Worm (Caenorhabditis elegans) whole organism, L1 larva: Measurements from ENCODE around the gene pqe-1.

Source experiments
- C04F5.9 ChIP-seq: sonication (generic microtip); optimal IDR thresholded peaks from 2 replicates; lab custom pipeline; 2016; ENCODE audit warnings: missing genetic modification characterization, missing compliant biosample characterization
- aha-1 ChIP-seq: fragments of 150-350 bp; optimal IDR thresholded peaks from 2 replicates; lab custom pipeline; 2014; ENCODE audit warnings: missing biosample characterization, missing genetic modification characterization
- ceh-82 ChIP-seq, 3 experiments: fragments of 150-350 bp in 1 of 3; sonication (generic microtip) in 2 of 3; optimal IDR thresholded peaks; 2 replicates each; lab custom pipeline; 2014 to 2017; ENCODE audit warnings: missing biosample characterization in 3 of 3, missing genetic modification characterization in 3 of 3
- elt-3 ChIP-seq, 6 experiments: fragments of 150-350 bp in 1 of 6; sonication (generic microtip); optimal IDR thresholded peaks; 2 replicates each; lab custom pipeline; 2017 to 2018; ENCODE audit warnings: missing biosample characterization in 6 of 6, missing genetic modification characterization in 6 of 6, inconsistent platforms in 1 of 6
- lin-14 ChIP-seq: fragments of 200-800 bp; sonication (Bioruptor generic); optimal IDR thresholded peaks from 2 replicates; lab custom pipeline; 2018; ENCODE audit warnings: mild to moderate bottlenecking, missing genetic modification characterization, moderate library complexity, missing compliant biosample characterization
- lin-35 ChIP-seq, 2 experiments: fragments of 150-350 bp; optimal IDR thresholded peaks; 2 replicates each; lab custom pipeline; 2014; ENCODE audit warnings: missing biosample characterization in 2 of 2, missing genetic modification characterization in 2 of 2, missing genetic modification reagents in 2 of 2
- nhr-12 ChIP-seq: sonication (generic microtip); optimal IDR thresholded peaks from 2 replicates; lab custom pipeline; 2017; ENCODE audit warnings: missing biosample characterization, missing genetic modification characterization
- nhr-47 ChIP-seq: sonication (generic microtip); optimal IDR thresholded peaks from 2 replicates; lab custom pipeline; 2016; ENCODE audit warnings: mild to moderate bottlenecking, missing genetic modification characterization, moderate library complexity, missing compliant biosample characterization
- pqm-1 ChIP-seq: sonication (generic microtip); optimal IDR thresholded peaks from 3 replicates; lab custom pipeline; 2017; ENCODE audit warnings: missing biosample characterization, missing genetic modification characterization
- ztf-4 ChIP-seq: fragments of 150-350 bp; optimal IDR thresholded peaks from 2 replicates; lab custom pipeline; 2014; ENCODE audit warnings: missing biosample characterization, missing genetic modification characterization

DNA sequence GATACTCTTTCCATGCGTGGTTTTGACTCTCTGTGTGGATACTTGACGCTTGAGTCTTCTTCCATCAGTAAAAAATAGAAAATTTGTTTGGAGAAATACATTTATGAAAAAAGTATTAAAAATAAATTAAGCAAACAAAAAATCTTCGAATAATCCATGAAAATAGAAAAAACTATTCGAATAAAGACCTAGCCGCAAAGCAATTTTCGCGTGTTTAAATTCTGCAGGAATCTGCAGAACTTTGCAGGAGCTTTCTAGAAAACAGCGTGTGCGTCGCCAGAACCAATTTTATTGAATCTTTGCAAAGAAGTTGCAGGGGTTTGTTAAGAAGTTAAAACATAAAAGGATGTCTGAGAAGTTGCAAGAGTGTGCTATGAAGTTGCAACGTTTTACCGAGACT is 24.8 kb upstream of the pqe-1 start, which contains the start of gene ZC395.11:
- TF ChIP-seq elt-3 (tag; optimal IDR thresholded peaks at IDR 0.05; lab: Kevin White, UChicago): no peak
- no peak for TF ChIP-seq ztf-4 (tag; lab: Kevin White, UChicago)
- no peak for TF ChIP-seq nhr-12 (tag; lab: Kevin White, UChicago)
- TF ChIP-seq lin-35 (GFP tag; optimal IDR thresholded peaks at IDR 0.05; lab: Kevin White, UChicago): no peak
- no peak for TF ChIP-seq pqm-1 (tag; lab: Kevin White, UChicago)
- TF ChIP-seq nhr-47 (tag; lab: Kevin White, UChicago): no peak
- no peak for TF ChIP-seq ceh-82 (tag; optimal IDR thresholded peaks at IDR 0.05; lab: Kevin White, UChicago)
- TF ChIP-seq aha-1 (tag; lab: Kevin White, UChicago): no peak
- TF ChIP-seq lin-14 (GFP tag; lab: Kevin White, UChicago): no peak
- TF ChIP-seq C04F5.9 (tag; lab: Kevin White, UChicago): no peak
